Fruit fly (Drosophila melanogaster): ENCODE data around the gene Cpr62Bb.

Cpr62Bb gene

dm6 chr3L:1802802-1803201, 32.2 kb downstream of the Cpr62Bb start, which contains the start of the genes JTBR and CG42676 (continued):
- TF ChIP-seq gro (GFP tag; optimal IDR thresholded peaks at IDR 0.05), result peak; percentile 20
- TF ChIP-seq seq (GFP tag; IDR thresholded peaks at IDR 0.05), result no peak
- no peak for TF ChIP-seq dan (GFP tag; IDR thresholded peaks at IDR 0.05)
- TF ChIP-seq cato (GFP tag; optimal IDR thresholded peaks at IDR 0.05; ENCODE audit: borderline replicate concordance), result no peak
- no peak for TF ChIP-seq CG4730 (GFP tag; IDR thresholded peaks at IDR 0.05)
- no peak for TF ChIP-seq H15 (GFP tag; IDR thresholded peaks at IDR 0.05)
- TF ChIP-seq CG10979 (tag; optimal IDR thresholded peaks at IDR 0.05), result no peak
- peak; percentile 73 for TF ChIP-seq gfzf (GFP tag; optimal IDR thresholded peaks at IDR 0.05)
- TF ChIP-seq CTCF (GFP tag; optimal IDR thresholded peaks at IDR 0.05), result peak; percentile 14
- TF ChIP-seq CG33213 (GFP tag; optimal IDR thresholded peaks at IDR 0.05), result peak; percentile 19
- TF ChIP-seq MESR4 (GFP tag; optimal IDR thresholded peaks at IDR 0.05), result peak; percentile 16
- no peak for TF ChIP-seq cas (GFP tag; IDR thresholded peaks at IDR 0.05)
- no peak for TF ChIP-seq Mes4 (GFP tag; optimal IDR thresholded peaks at IDR 0.05)
- no peak for TF ChIP-seq btn (GFP tag; optimal IDR thresholded peaks at IDR 0.05)
- TF ChIP-seq ATbp (GFP tag; optimal IDR thresholded peaks at IDR 0.05), result no peak
- no peak for TF ChIP-seq CG3407 (GFP tag; optimal IDR thresholded peaks at IDR 0.05)
- TF ChIP-seq slbo (GFP tag; IDR thresholded peaks at IDR 0.05), result no peak
- no peak for TF ChIP-seq Optix (GFP tag; IDR thresholded peaks at IDR 0.05)
- peak; percentile 22 for TF ChIP-seq CG15696 (tag; optimal IDR thresholded peaks at IDR 0.05)
- TF ChIP-seq Ada2b (GFP tag; IDR thresholded peaks at IDR 0.05), result no peak
- no peak for TF ChIP-seq chm (GFP tag; IDR thresholded peaks at IDR 0.05)
- TF ChIP-seq BEAF-32 (GFP tag; optimal IDR thresholded peaks at IDR 0.05), result peak; percentile 34
- TF ChIP-seq CG30403 (GFP tag; optimal IDR thresholded peaks at IDR 0.05), result peak; percentile 8
- no peak for TF ChIP-seq pnt (GFP tag; optimal IDR thresholded peaks at IDR 0.05)
- no peak for TF ChIP-seq sob (GFP tag; IDR thresholded peaks at IDR 0.05)
- no peak for TF ChIP-seq Sox100B (GFP tag; optimal IDR thresholded peaks at IDR 0.05)
- peak; percentile 99 for TF ChIP-seq psq (GFP tag; optimal IDR thresholded peaks at IDR 0.05)
- no peak for TF ChIP-seq CG6791 (GFP tag; IDR thresholded peaks at IDR 0.05; ENCODE audit: partially characterized antibody)
- TF ChIP-seq CG13123 (GFP tag; optimal IDR thresholded peaks at IDR 0.05), result no peak
- TF ChIP-seq CG18476 (GFP tag; optimal IDR thresholded peaks at IDR 0.05), result no peak
- TF ChIP-seq Hmr (GFP tag; optimal IDR thresholded peaks at IDR 0.05), result no peak
- TF ChIP-seq Nf-YB (GFP tag; optimal IDR thresholded peaks at IDR 0.05), result no peak
- TF ChIP-seq Lhr (GFP tag; optimal IDR thresholded peaks at IDR 0.05), result peak; percentile 75
- TF ChIP-seq CG14014 (GFP tag; IDR thresholded peaks at IDR 0.05), result no peak
- TF ChIP-seq Fer3 (tag; optimal IDR thresholded peaks at IDR 0.05), result no peak
- TF ChIP-seq CG6175 (GFP tag; IDR thresholded peaks at IDR 0.05), result no peak
- TF ChIP-seq CG13894 (tag; optimal IDR thresholded peaks at IDR 0.05), result no peak
- TF ChIP-seq Poxn (GFP tag; IDR thresholded peaks at IDR 0.05), result no peak
- TF ChIP-seq YL-1 (GFP tag; optimal IDR thresholded peaks at IDR 0.05), result peak; percentile 94
- TF ChIP-seq sens-2 (GFP tag; IDR thresholded peaks at IDR 0.05), result no peak
- TF ChIP-seq ranshi (GFP tag; IDR thresholded peaks at IDR 0.05), result no peak
- peak; percentile 42; the same call in 1 of the 2 replicates for TF ChIP-seq amos (GFP tag; IDR thresholded peaks at IDR 0.05; ENCODE audit: partially characterized antibody)
- no peak for TF ChIP-seq CG33557 (GFP tag; optimal IDR thresholded peaks at IDR 0.05)
- TF ChIP-seq Trl (optimal IDR thresholded peaks at IDR 0.05), result no peak
- no peak for TF ChIP-seq Trl (GFP tag; optimal IDR thresholded peaks at IDR 0.05)
- no peak for TF ChIP-seq aop (GFP tag; IDR thresholded peaks at IDR 0.05)
- TF ChIP-seq Sin3A (optimal IDR thresholded peaks at IDR 0.05), result peak; percentile 72
- no peak for TF ChIP-seq danr (GFP tag; IDR thresholded peaks at IDR 0.05)
- no peak for TF ChIP-seq Hr39 (optimal IDR thresholded peaks at IDR 0.05)
- TF ChIP-seq insv (GFP tag; optimal IDR thresholded peaks at IDR 0.05), result no peak
- no peak for TF ChIP-seq sima (GFP tag; optimal IDR thresholded peaks at IDR 0.05)
- TF ChIP-seq CG8924 (tag; optimal IDR thresholded peaks at IDR 0.05), result no peak
- TF ChIP-seq TFAM (GFP tag; optimal IDR thresholded peaks at IDR 0.05), result no peak
- no peak for TF ChIP-seq CG12769 (tag; optimal IDR thresholded peaks at IDR 0.05)
